Fruit fly (Drosophila melanogaster) whole organism, embryonic: Measurements from ENCODE around the gene slow.

Experiments
- BEAF-32 ChIP-seq: fragments of 200-800 bp; sonication (Bioruptor generic); optimal IDR thresholded peaks from 3 replicates; lab custom pipeline; 2017; ENCODE audit warnings: missing biosample characterization, missing genetic modification characterization, mild to moderate bottlenecking, moderate library complexity, missing genetic modification reagents
- CG12155 ChIP-seq: fragments of 200-800 bp; sonication (Bioruptor generic); optimal IDR thresholded peaks from 3 replicates; lab custom pipeline; 2016; ENCODE audit warnings: missing biosample characterization, missing genetic modification characterization
- CG1603 ChIP-seq: fragments of 200-800 bp; sonication (Bioruptor generic); optimal IDR thresholded peaks from 2 replicates; lab custom pipeline; 2019; ENCODE audit warnings: missing biosample characterization, mild to moderate bottlenecking, missing genetic modification characterization, moderate library complexity
- CG18764 ChIP-seq: fragments of 200-800 bp; sonication (Bioruptor generic); optimal IDR thresholded peaks from 3 replicates; lab custom pipeline; 2016; ENCODE audit warnings: missing biosample characterization, missing genetic modification characterization
- Dad ChIP-seq: fragments of 200-800 bp; sonication (Bioruptor generic); optimal IDR thresholded peaks from 3 replicates; lab custom pipeline; 2016; ENCODE audit warnings: missing biosample characterization, missing genetic modification characterization
- Fer3 ChIP-seq: fragments of 200-800 bp; sonication (Bioruptor generic); optimal IDR thresholded peaks from 2 replicates; lab custom pipeline; 2018; ENCODE audit warnings: missing biosample characterization, mild to moderate bottlenecking, missing genetic modification characterization, moderate library complexity
- bbx ChIP-seq: fragments of 200-800 bp; sonication (Bioruptor generic); IDR thresholded peaks from 2 replicates; pipeline ENCODE4 v1.3.6; 2022; ENCODE audit warnings: missing biosample characterization, missing genetic modification characterization; ENCODE audit not compliant: partially characterized antibody
- cad ChIP-seq: fragments of >200 bp; optimal IDR thresholded peaks from 2 replicates; lab custom pipeline; 2017; ENCODE audit warnings: missing biosample characterization, missing genetic modification characterization
- ham ChIP-seq: fragments of 200-800 bp; sonication (Bioruptor generic); IDR thresholded peaks from 2 replicates; pipeline ENCODE4 v1.3.6; 2022; ENCODE audit warnings: missing biosample characterization, missing genetic modification characterization

DNA sequence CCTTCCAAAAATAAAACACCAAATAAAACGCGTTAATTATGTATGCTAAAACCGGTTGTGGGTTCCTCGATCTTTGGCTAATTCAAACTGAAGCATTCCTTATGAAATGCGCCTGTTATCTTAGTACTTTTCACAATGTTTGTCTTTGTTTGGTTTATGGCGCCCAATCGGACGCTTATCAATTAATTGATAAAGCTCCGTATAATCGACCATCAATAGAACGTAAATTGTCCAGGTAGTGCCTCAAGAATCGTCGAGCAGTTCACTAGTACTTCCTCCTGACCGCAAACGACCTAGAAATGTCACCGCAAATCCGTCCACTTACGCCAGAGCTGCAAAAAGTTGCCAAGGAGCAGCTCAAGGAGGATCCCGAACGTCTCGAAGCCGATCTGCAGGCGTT is 19.0 kb upstream of the slow start, which contains the start of gene CG33514:
- TF ChIP-seq CG12155 (GFP tag; lab: Kevin White, UChicago), result no peak
- TF ChIP-seq CG18764 (GFP tag; lab: Kevin White, UChicago), result no peak
- TF ChIP-seq BEAF-32, result no peak
- TF ChIP-seq Fer3 (tag; lab: Kevin White, UChicago), result no peak
- no peak for TF ChIP-seq bbx
- no peak for TF ChIP-seq Dad (GFP tag; lab: Kevin White, UChicago)
- no peak for TF ChIP-seq CG1603
- TF ChIP-seq ham (GFP tag; lab: Robert Waterston, UW), result no peak
- TF ChIP-seq cad (GFP tag; lab: Kevin White, UChicago), result no peak
